Worm (Caenorhabditis elegans) whole organism, young adult: ENCODE results near the gene rpl-16.
A peak's percentile ranks its signal among the peaks of the same experiment; 100 is the strongest.

Experiments used
- B0019.2 ChIP-seq: fragments of 200-800 bp; sonication (Bioruptor generic); conservative IDR thresholded peaks from 2 replicates; pipeline ENCODE4 v1.3.6; 2022; ENCODE audit warnings: missing genetic modification reagents, missing genetic modification characterization, missing compliant biosample characterization
- C17E4.6 ChIP-seq: fragments of 200-800 bp; sonication (Bioruptor generic); IDR thresholded peaks from 2 replicates; pipeline ENCODE4 v1.3.6; 2022; ENCODE audit warnings: missing genetic modification reagents, missing genetic modification characterization, missing compliant biosample characterization
- F49E8.2 ChIP-seq: sonication (generic microtip); optimal IDR thresholded peaks from 3 replicates; lab custom pipeline; 2017; ENCODE audit warnings: missing genetic modification characterization, mild to moderate bottlenecking, missing compliant biosample characterization, antibody characterized with exemption, moderate library complexity; ENCODE audit not compliant: insufficient read depth
- Y79H2A.3 ChIP-seq: fragments of 200-800 bp; sonication (Bioruptor generic); conservative IDR thresholded peaks from 2 replicates; pipeline ENCODE4 v1.3.6; 2022; ENCODE audit warnings: missing genetic modification reagents, missing genetic modification characterization, missing compliant biosample characterization
- egl-18 ChIP-seq: fragments of 200-800 bp; sonication (Bioruptor generic); IDR thresholded peaks from 2 replicates; pipeline ENCODE4 v1.3.6; 2022; ENCODE audit warnings: missing genetic modification reagents, missing genetic modification characterization, missing compliant biosample characterization
- ekl-4 ChIP-seq: fragments of 200-800 bp; sonication (Bioruptor generic); IDR thresholded peaks from 2 replicates; pipeline ENCODE4 v1.3.6; 2022; ENCODE audit warnings: missing genetic modification reagents, missing genetic modification characterization, missing compliant biosample characterization
- ets-4 ChIP-seq: fragments of 200-800 bp; sonication (Bioruptor generic); optimal IDR thresholded peaks from 2 replicates; lab custom pipeline; 2018; ENCODE audit warnings: mild to moderate bottlenecking, missing genetic modification characterization, missing compliant biosample characterization
- nfya-2 ChIP-seq: fragments of 200-800 bp; sonication (Bioruptor generic); IDR thresholded peaks from 2 replicates; pipeline ENCODE4 v1.3.6; 2022; ENCODE audit warnings: missing genetic modification reagents, missing genetic modification characterization, missing compliant biosample characterization
- repo-1 ChIP-seq: sonication (generic microtip); optimal IDR thresholded peaks from 2 replicates; lab custom pipeline; 2017; ENCODE audit warnings: mild to moderate bottlenecking, missing genetic modification characterization, missing compliant biosample characterization
- sdz-38 ChIP-seq: sonication (generic microtip); optimal IDR thresholded peaks from 2 replicates; lab custom pipeline; 2016; ENCODE audit warnings: missing genotype, missing genetic modification characterization, missing compliant biosample characterization
- snpc-4 ChIP-seq, 5 experiments: fragments of 150-350 bp in 1 of 5; sonication (generic microtip) in 4 of 5; optimal IDR thresholded peaks; 2 replicates each; lab custom pipeline; 2014 to 2018; ENCODE audit warnings: missing genetic modification characterization in 5 of 5, missing biosample characterization in 3 of 5, antibody characterized with exemption in 2 of 5, mild to moderate bottlenecking in 2 of 5, missing compliant biosample characterization in 2 of 5, missing genotype in 2 of 5, moderate library complexity in 2 of 5, missing genetic modification reagents in 1 of 5
- unc-130 ChIP-seq: sonication (generic microtip); optimal IDR thresholded peaks from 2 replicates; lab custom pipeline; 2016; ENCODE audit warnings: missing genetic modification reagents, missing genetic modification characterization, missing compliant biosample characterization
- unc-62 ChIP-seq: fragments of 150-350 bp; optimal IDR thresholded peaks from 2 replicates; lab custom pipeline; 2014; ENCODE audit warnings: missing biosample characterization, missing genetic modification reagents, missing genetic modification characterization
- ztf-6 ChIP-seq: fragments of 200-800 bp; sonication (Bioruptor generic); IDR thresholded peaks from 2 replicates; pipeline ENCODE4 v1.3.6; 2022; ENCODE audit warnings: missing genetic modification reagents, missing genetic modification characterization, missing compliant biosample characterization

ce11 chrIII:3532035-3532434 lies 28.6 kb upstream of the rpl-16 start:
- TF ChIP-seq ets-4 (GFP tag; lab: Kevin White, UChicago) (no peak), sdz-38 (no peak), snpc-4 (GFP tag; optimal IDR thresholded peaks at IDR 0.05; lab: Kevin White, UChicago) (no peak), snpc-4 (tag; optimal IDR thresholded peaks at IDR 0.05; lab: Kevin White, UChicago) (no peak), B0019.2 (GFP tag; lab: Robert Waterston, UW) (no peak), C17E4.6 (no peak), ekl-4 (GFP tag; lab: Robert Waterston, UW) (no peak), ztf-6 (GFP tag; lab: Robert Waterston, UW) (no peak), repo-1 (tag; lab: Kevin White, UChicago) (no peak), F49E8.2 (no peak), Y79H2A.3 (GFP tag; lab: Robert Waterston, UW) (no peak), nfya-2 (no peak), unc-62 (GFP tag; lab: Kevin White, UChicago) (peak; percentile 55), unc-130 (GFP tag; lab: Kevin White, UChicago) (no peak), egl-18 (GFP tag; lab: Robert Waterston, UW) (no peak)
